Fruit fly (Drosophila melanogaster): ENCODE data around the gene CG12991.
A peak's percentile ranks its signal among the peaks of the same experiment; 100 is the strongest.

The CG12991 gene

dm6 chrX:17532158-17532557 is 47.5 kb upstream of the CG12991 start (continued):
- TF ChIP-seq CG32532 (GFP tag; IDR thresholded peaks at IDR 0.05) (peak; percentile 3; the same call in 1 of the 2 replicates), CG7372 (GFP tag; IDR thresholded peaks at IDR 0.05) (no peak; the same call in 1 of the 2 replicates), unc-4 (GFP tag; IDR thresholded peaks at IDR 0.05; ENCODE audit: partially characterized antibody) (no peak), Myb (GFP tag; optimal IDR thresholded peaks at IDR 0.05) (peak; percentile 83), CG13296 (GFP tag; optimal IDR thresholded peaks at IDR 0.05) (no peak), Hsf (GFP tag; optimal IDR thresholded peaks at IDR 0.05) (no peak), CG14965 (GFP tag; optimal IDR thresholded peaks at IDR 0.05; ENCODE audit: borderline replicate concordance) (peak; percentile 96), gsb (GFP tag; IDR thresholded peaks at IDR 0.05) (0 out of 2 replicates have a peak, but pooled peaks have one; percentile 4), Ptx1 (GFP tag; IDR thresholded peaks at IDR 0.05) (peak; percentile 6; the same call in 1 of the 2 replicates), amos (GFP tag; IDR thresholded peaks at IDR 0.05; ENCODE audit: partially characterized antibody) (no peak), CG15696 (tag; optimal IDR thresholded peaks at IDR 0.05) (no peak), pita (GFP tag; optimal IDR thresholded peaks at IDR 0.05) (peak; percentile 46), dm (GFP tag; optimal IDR thresholded peaks at IDR 0.05) (no peak), vnd (GFP tag; IDR thresholded peaks at IDR 0.05; ENCODE audit: partially characterized antibody) (no peak), dati (GFP tag; IDR thresholded peaks at IDR 0.05) (no peak), CG8281 (tag; optimal IDR thresholded peaks at IDR 0.05) (no peak), cato (GFP tag; optimal IDR thresholded peaks at IDR 0.05; ENCODE audit: borderline replicate concordance) (no peak), Ets65A (GFP tag) (no peak), CG11093 (GFP tag; IDR thresholded peaks at IDR 0.05) (no peak), CG32772 (GFP tag; IDR thresholded peaks at IDR 0.05) (peak; percentile 26), fd96Cb (tag; optimal IDR thresholded peaks at IDR 0.05) (no peak), CG16815 (GFP tag; optimal IDR thresholded peaks at IDR 0.05) (no peak), CG5953 (GFP tag; IDR thresholded peaks at IDR 0.05) (no peak), CG9727 (GFP tag; optimal IDR thresholded peaks at IDR 0.05) (peak; percentile 1), nmo (GFP tag; optimal IDR thresholded peaks at IDR 0.05) (no peak), Six4 (GFP tag; optimal IDR thresholded peaks at IDR 0.05) (no peak), CG18619 (GFP tag; optimal IDR thresholded peaks at IDR 0.05) (peak; percentile 10), p53 (GFP tag; optimal IDR thresholded peaks at IDR 0.05) (no peak), Xrp1 (GFP tag; IDR thresholded peaks at IDR 0.05) (peak; percentile 9; the same call in 1 of the 2 replicates), oc (tag; optimal IDR thresholded peaks at IDR 0.05) (no peak), CG4282 (GFP tag; optimal IDR thresholded peaks at IDR 0.05) (no peak), CG6791 (GFP tag; IDR thresholded peaks at IDR 0.05; ENCODE audit: partially characterized antibody) (no peak), CG10462 (GFP tag; optimal IDR thresholded peaks at IDR 0.05) (no peak), sc (optimal IDR thresholded peaks at IDR 0.05) (no peak), sc (GFP tag; optimal IDR thresholded peaks at IDR 0.05) (no peak), rib (GFP tag; IDR thresholded peaks at IDR 0.05) (no peak), ranshi (GFP tag; IDR thresholded peaks at IDR 0.05) (no peak), trh (GFP tag; optimal IDR thresholded peaks at IDR 0.05) (no peak), ap (GFP tag; IDR thresholded peaks at IDR 0.05) (0 out of 2 replicates have a peak, but pooled peaks have one; percentile 16), Hmx (GFP tag; optimal IDR thresholded peaks at IDR 0.05) (no peak), PHDP (tag; optimal IDR thresholded peaks at IDR 0.05) (peak; percentile 30), CG2116 (GFP tag; optimal IDR thresholded peaks at IDR 0.05) (peak; percentile 21), CG18764 (GFP tag; optimal IDR thresholded peaks at IDR 0.05) (no peak), shn (GFP tag; optimal IDR thresholded peaks at IDR 0.05) (no peak), CG7271 (tag; optimal IDR thresholded peaks at IDR 0.05) (no peak), CG30403 (GFP tag; optimal IDR thresholded peaks at IDR 0.05) (peak; percentile 33), Dad (GFP tag; optimal IDR thresholded peaks at IDR 0.05) (no peak), CG8290 (GFP tag; optimal IDR thresholded peaks at IDR 0.05) (no peak), CG8290 (tag; optimal IDR thresholded peaks at IDR 0.05) (peak in 1 of 2 experiments; percentile 34), mirr (GFP tag; optimal IDR thresholded peaks at IDR 0.05) (no peak), D19B (GFP tag; optimal IDR thresholded peaks at IDR 0.05) (no peak), bbx (GFP tag; IDR thresholded peaks at IDR 0.05; ENCODE audit: partially characterized antibody) (no peak)

Data from whole organism, embryonic.